ENCODE assay signal across 4 fruit fly cellular contexts in genomic region chr3R:11968030-11968753, dm6.
TF ChIP-seq lines count a peak whose summit lies in the region.

No protein-coding gene starts in this region.

- no peak for TF ChIP-seq CTCF in whole organism, embryonic (GFP tag; optimal IDR thresholded peaks at IDR 0.05; lab: Kevin White, UChicago)

TF ChIP-seq in whole organism, adult, 20 proteins besides CTCF, POLR2A, EP300 and RAD21:
- TF ChIP-seq bab1 (GFP tag; optimal IDR thresholded peaks at IDR 0.05; lab: Kevin White, UChicago) = no peak
- no peak for TF ChIP-seq kay (GFP tag; lab: Kevin White, UChicago; ENCODE audit: borderline replicate concordance)
- no peak for TF ChIP-seq pad (GFP tag; optimal IDR thresholded peaks at IDR 0.05; lab: Kevin White, UChicago)
- TF ChIP-seq CG12768 (GFP tag; optimal IDR thresholded peaks at IDR 0.05; lab: Kevin White, UChicago) = peak; percentile 28
- peak; percentile 52 for TF ChIP-seq cic (GFP tag; optimal IDR thresholded peaks at IDR 0.05; lab: Kevin White, UChicago)
- peak; percentile 8 for TF ChIP-seq Mnt (GFP tag; optimal IDR thresholded peaks at IDR 0.05; lab: Kevin White, UChicago)
- peak; percentile 69 for TF ChIP-seq tj (GFP tag; optimal IDR thresholded peaks at IDR 0.05; lab: Kevin White, UChicago)
- peak; percentile 83 for TF ChIP-seq ovo (GFP tag; optimal IDR thresholded peaks at IDR 0.05; lab: Kevin White, UChicago)
- no peak for TF ChIP-seq toe (GFP tag; optimal IDR thresholded peaks at IDR 0.05; lab: Kevin White, UChicago)
TF ChIP-seq in whole organism, adult: peak in this region for 5.

TF ChIP-seq in whole organism, embryonic, 481 proteins besides CTCF, POLR2A, EP300 and RAD21 (continues in another document):
- no peak for TF ChIP-seq CG4820 (GFP tag; optimal IDR thresholded peaks at IDR 0.05; lab: Kevin White, UChicago)
- no peak for TF ChIP-seq CG30020 (tag; optimal IDR thresholded peaks at IDR 0.05; lab: Kevin White, UChicago)
- no peak for TF ChIP-seq CG31388 (GFP tag; optimal IDR thresholded peaks at IDR 0.05; lab: Kevin White, UChicago)
- no peak for TF ChIP-seq CG7745 (tag; optimal IDR thresholded peaks at IDR 0.05; lab: Kevin White, UChicago)
- no peak for TF ChIP-seq dm (GFP tag; optimal IDR thresholded peaks at IDR 0.05; lab: Kevin White, UChicago)
- TF ChIP-seq cad (GFP tag; optimal IDR thresholded peaks at IDR 0.05; lab: Kevin White, UChicago) = no peak
- TF ChIP-seq ac (GFP tag; optimal IDR thresholded peaks at IDR 0.05; lab: Kevin White, UChicago) = no peak
- no peak for TF ChIP-seq Fer1 (GFP tag; optimal IDR thresholded peaks at IDR 0.05; lab: Kevin White, UChicago)
- TF ChIP-seq sima (GFP tag; optimal IDR thresholded peaks at IDR 0.05; lab: Kevin White, UChicago) = no peak
- no peak for TF ChIP-seq bcd (GFP tag; optimal IDR thresholded peaks at IDR 0.05; lab: Kevin White, UChicago)
- TF ChIP-seq Rx (GFP tag; IDR thresholded peaks at IDR 0.05; lab: Robert Waterston, UW) = no peak
- TF ChIP-seq CG7372 (GFP tag; IDR thresholded peaks at IDR 0.05; lab: Robert Waterston, UW) = no peak
- TF ChIP-seq CG10565 (GFP tag; optimal IDR thresholded peaks at IDR 0.05; lab: Kevin White, UChicago) = no peak
- peak; percentile 97 for TF ChIP-seq sug (tag; optimal IDR thresholded peaks at IDR 0.05; lab: Kevin White, UChicago)
- TF ChIP-seq GATAe (GFP tag; conservative IDR thresholded peaks at IDR 0.05; lab: Robert Waterston, UW) = no peak
- TF ChIP-seq CG32532 (GFP tag; IDR thresholded peaks at IDR 0.05; lab: Robert Waterston, UW) = no peak
- TF ChIP-seq tna (GFP tag; IDR thresholded peaks at IDR 0.05; lab: Robert Waterston, UW; ENCODE audit: partially characterized antibody) = no peak
- TF ChIP-seq dpn (GFP tag; optimal IDR thresholded peaks at IDR 0.05; lab: Kevin White, UChicago) = no peak
- TF ChIP-seq CG17612 (GFP tag; IDR thresholded peaks at IDR 0.05; lab: Robert Waterston, UW) = no peak
- no peak for TF ChIP-seq CG31224 (GFP tag; IDR thresholded peaks at IDR 0.05; lab: Robert Waterston, UW)
- TF ChIP-seq CG8765 (GFP tag; IDR thresholded peaks at IDR 0.05; lab: Robert Waterston, UW) = no peak
- TF ChIP-seq CG11560 (tag; IDR thresholded peaks at IDR 0.05; lab: Robert Waterston, UW) = no peak
- TF ChIP-seq Med (GFP tag; lab: Kevin White, UChicago) = peak; percentile 71
- no peak for TF ChIP-seq oc (tag; optimal IDR thresholded peaks at IDR 0.05; lab: Kevin White, UChicago)
- no peak for TF ChIP-seq D19B (GFP tag; optimal IDR thresholded peaks at IDR 0.05; lab: Kevin White, UChicago)
- no peak for TF ChIP-seq Elba2 (GFP tag; optimal IDR thresholded peaks at IDR 0.05; lab: Kevin White, UChicago)
- TF ChIP-seq dimm (GFP tag; IDR thresholded peaks at IDR 0.05; lab: Robert Waterston, UW) = no peak
- no peak for TF ChIP-seq lmd (GFP tag; IDR thresholded peaks at IDR 0.05; lab: Robert Waterston, UW)
- TF ChIP-seq Poxn (GFP tag; IDR thresholded peaks at IDR 0.05; lab: Robert Waterston, UW) = no peak
- no peak for TF ChIP-seq TFAM (GFP tag; optimal IDR thresholded peaks at IDR 0.05; lab: Kevin White, UChicago)

TF ChIP-seq in whole organism, prepupa, 60 proteins besides CTCF, POLR2A, EP300 and RAD21:
- TF ChIP-seq CG9139 (GFP tag; optimal IDR thresholded peaks at IDR 0.05; lab: Kevin White, UChicago) = no peak
- no peak for TF ChIP-seq CG8632 (GFP tag; optimal IDR thresholded peaks at IDR 0.05; lab: Kevin White, UChicago)
- TF ChIP-seq topi (GFP tag; optimal IDR thresholded peaks at IDR 0.05; lab: Kevin White, UChicago) = no peak
- TF ChIP-seq esn (GFP tag; optimal IDR thresholded peaks at IDR 0.05; lab: Kevin White, UChicago) = no peak
- peak; percentile 86 for TF ChIP-seq svp (GFP tag; lab: Kevin White, UChicago)
- no peak for TF ChIP-seq CG10631 (GFP tag; optimal IDR thresholded peaks at IDR 0.05; lab: Kevin White, UChicago)
- TF ChIP-seq CG11902 (GFP tag; optimal IDR thresholded peaks at IDR 0.05; lab: Kevin White, UChicago) = no peak
- no peak for TF ChIP-seq pdm3 (GFP tag; optimal IDR thresholded peaks at IDR 0.05; lab: Kevin White, UChicago)
- TF ChIP-seq Hr38 (GFP tag; optimal IDR thresholded peaks at IDR 0.05; lab: Kevin White, UChicago) = no peak
- TF ChIP-seq CG11762 (GFP tag; optimal IDR thresholded peaks at IDR 0.05; lab: Kevin White, UChicago; ENCODE audit: insufficient read depth) = no peak
- TF ChIP-seq Ets21C (GFP tag; optimal IDR thresholded peaks at IDR 0.05; lab: Kevin White, UChicago) = no peak
- TF ChIP-seq Blimp-1 (GFP tag; optimal IDR thresholded peaks at IDR 0.05; lab: Kevin White, UChicago) = no peak
- no peak for TF ChIP-seq CG3032 (tag; optimal IDR thresholded peaks at IDR 0.05; lab: Kevin White, UChicago)
- TF ChIP-seq CG4318 (GFP tag; optimal IDR thresholded peaks at IDR 0.05; lab: Kevin White, UChicago) = no peak
- no peak for TF ChIP-seq Hr4 (GFP tag; optimal IDR thresholded peaks at IDR 0.05; lab: Kevin White, UChicago)
- TF ChIP-seq CG11294 (GFP tag; IDR thresholded peaks at IDR 0.05; lab: Robert Waterston, UW) = no peak
- TF ChIP-seq Met (GFP tag; optimal IDR thresholded peaks at IDR 0.05; lab: Kevin White, UChicago) = no peak
- TF ChIP-seq CG6276 (GFP tag; optimal IDR thresholded peaks at IDR 0.05; lab: Kevin White, UChicago) = no peak
- TF ChIP-seq CG32006 (GFP tag; optimal IDR thresholded peaks at IDR 0.05; lab: Kevin White, UChicago) = no peak
- TF ChIP-seq vri (GFP tag; optimal IDR thresholded peaks at IDR 0.05; lab: Kevin White, UChicago) = peak; percentile 46
- peak; percentile 68 for TF ChIP-seq Eip78C (GFP tag; lab: Kevin White, UChicago)
- TF ChIP-seq CG7368 (GFP tag; optimal IDR thresholded peaks at IDR 0.05; lab: Kevin White, UChicago) = no peak
- TF ChIP-seq Sox102F (GFP tag; optimal IDR thresholded peaks at IDR 0.05; lab: Kevin White, UChicago) = no peak
- no peak for TF ChIP-seq Sox15 (GFP tag; optimal IDR thresholded peaks at IDR 0.05; lab: Kevin White, UChicago)
- TF ChIP-seq fkh (GFP tag; optimal IDR thresholded peaks at IDR 0.05; lab: Kevin White, UChicago) = peak; percentile 38
- no peak for TF ChIP-seq Smox (GFP tag; optimal IDR thresholded peaks at IDR 0.05; lab: Kevin White, UChicago)
- no peak for TF ChIP-seq Sox14 (GFP tag; optimal IDR thresholded peaks at IDR 0.05; lab: Kevin White, UChicago)
- TF ChIP-seq OdsH (GFP tag; optimal IDR thresholded peaks at IDR 0.05; lab: Kevin White, UChicago) = no peak

TF ChIP-seq in whole organism, pupa, 21 proteins besides CTCF, POLR2A, EP300 and RAD21:
- peak; percentile 84 for TF ChIP-seq EcR (GFP tag; optimal IDR thresholded peaks at IDR 0.05; lab: Kevin White, UChicago)
- TF ChIP-seq Pif1B (GFP tag; optimal IDR thresholded peaks at IDR 0.05; lab: Kevin White, UChicago) = no peak
